Fruit fly (Drosophila melanogaster) whole organism, embryonic: ENCODE data around the gene CG18596.
A peak's percentile ranks its signal among the peaks of the same experiment; 100 is the strongest.

ENCODE experiments used
- Aef1 ChIP-seq: fragments of 200-800 bp; sonication (Bioruptor generic); IDR thresholded peaks from 3 replicates; pipeline ENCODE4 v1.3.6; 2022; ENCODE audit warnings: missing biosample characterization, missing genetic modification characterization
- Bgb ChIP-seq: fragments of 200-800 bp; sonication (Bioruptor generic); IDR thresholded peaks from 2 replicates; pipeline ENCODE4 v1.3.6; 2022; ENCODE audit warnings: missing biosample characterization, missing genetic modification characterization; ENCODE audit not compliant: partially characterized antibody
- CG10209 ChIP-seq: fragments of 200-800 bp; sonication (Bioruptor generic); optimal IDR thresholded peaks from 3 replicates; lab custom pipeline; 2017; ENCODE audit warnings: missing biosample characterization, mild to moderate bottlenecking, missing genetic modification characterization, missing genetic modification reagents
- CG10321 ChIP-seq: fragments of 200-800 bp; sonication (Bioruptor generic); IDR thresholded peaks from 2 replicates; pipeline ENCODE4 v1.3.6; 2022; ENCODE audit warnings: missing biosample characterization, missing genetic modification characterization
- CG11456 ChIP-seq: fragments of 200-800 bp; sonication (Bioruptor generic); IDR thresholded peaks from 3 replicates; pipeline ENCODE4 v1.3.6; 2022; ENCODE audit warnings: missing biosample characterization, missing genetic modification characterization
- CG11695 ChIP-seq: fragments of 200-800 bp; sonication (Bioruptor generic); IDR thresholded peaks from 3 replicates; pipeline ENCODE4 v1.3.6; 2022; ENCODE audit warnings: missing biosample characterization, missing genetic modification characterization
- CG14050 ChIP-seq: fragments of 200-800 bp; sonication (Bioruptor generic); IDR thresholded peaks from 3 replicates; pipeline ENCODE4 v1.3.6; 2022; ENCODE audit warnings: missing biosample characterization, missing genetic modification characterization
- CG14860 ChIP-seq: fragments of 200-800 bp; sonication (Bioruptor generic); IDR thresholded peaks from 3 replicates; pipeline ENCODE4 v1.3.6; 2022; ENCODE audit warnings: missing biosample characterization, missing genetic modification characterization; ENCODE audit not compliant: partially characterized antibody
- CG15269 ChIP-seq: fragments of 200-800 bp; sonication (Bioruptor generic); optimal IDR thresholded peaks from 2 replicates; lab custom pipeline; 2018; ENCODE audit warnings: missing biosample characterization, mild to moderate bottlenecking, missing genetic modification characterization, moderate library complexity
- CG15479 ChIP-seq: fragments of 200-800 bp; sonication (Bioruptor generic); optimal IDR thresholded peaks from 3 replicates; lab custom pipeline; 2019; ENCODE audit warnings: missing biosample characterization, mild to moderate bottlenecking, missing genetic modification characterization, moderate library complexity
- CG17612 ChIP-seq: fragments of 200-800 bp; sonication (Bioruptor generic); IDR thresholded peaks from 2 replicates; pipeline ENCODE4 v1.3.6; 2022; ENCODE audit warnings: missing biosample characterization, missing genetic modification characterization
- CG18011 ChIP-seq: fragments of 200-800 bp; sonication (Bioruptor generic); optimal IDR thresholded peaks from 2 replicates; lab custom pipeline; 2017; ENCODE audit warnings: missing biosample characterization, missing genetic modification characterization, mild to moderate bottlenecking, moderate library complexity, missing genotype
- CG18262 ChIP-seq: fragments of 200-800 bp; optimal IDR thresholded peaks from 3 replicates; lab custom pipeline; 2019; ENCODE audit warnings: missing biosample characterization, mild to moderate bottlenecking, missing genetic modification characterization, moderate library complexity
- CG2199 ChIP-seq: fragments of 200-800 bp; sonication (Bioruptor generic); IDR thresholded peaks from 3 replicates; pipeline ENCODE4 v1.3.6; 2022; ENCODE audit warnings: missing biosample characterization, missing genetic modification characterization
- CG30403 ChIP-seq: fragments of 200-800 bp; sonication (Bioruptor generic); optimal IDR thresholded peaks from 3 replicates; lab custom pipeline; 2016; ENCODE audit warnings: missing biosample characterization, missing genetic modification characterization
- CG32532 ChIP-seq: fragments of 200-800 bp; sonication (Bioruptor generic); IDR thresholded peaks from 2 replicates; pipeline ENCODE4 v1.3.6; 2022; ENCODE audit warnings: missing biosample characterization, missing genetic modification characterization
- CG3407 ChIP-seq: fragments of 200-800 bp; sonication (Bioruptor generic); optimal IDR thresholded peaks from 2 replicates; lab custom pipeline; 2018; ENCODE audit warnings: missing biosample characterization, mild to moderate bottlenecking, missing genetic modification characterization
- CG5953 ChIP-seq: fragments of 200-800 bp; sonication (Bioruptor generic); IDR thresholded peaks from 2 replicates; pipeline ENCODE4 v1.3.6; 2022; ENCODE audit warnings: missing biosample characterization, missing genetic modification characterization
- CG6791 ChIP-seq: fragments of 200-800 bp; sonication (Bioruptor generic); IDR thresholded peaks from 3 replicates; pipeline ENCODE4 v1.3.6; 2022; ENCODE audit warnings: missing biosample characterization, missing genetic modification characterization; ENCODE audit not compliant: partially characterized antibody
- CG6813 ChIP-seq: fragments of 200-800 bp; sonication (Bioruptor generic); optimal IDR thresholded peaks from 2 replicates; lab custom pipeline; 2017; ENCODE audit warnings: missing biosample characterization, missing genetic modification characterization, mild to moderate bottlenecking, moderate library complexity, missing genetic modification reagents
- CG7556 ChIP-seq: fragments of 200-800 bp; sonication (Bioruptor generic); optimal IDR thresholded peaks from 2 replicates; lab custom pipeline; 2017; ENCODE audit warnings: missing biosample characterization, mild to moderate bottlenecking, missing genetic modification characterization
- CG8089 ChIP-seq: fragments of 200-800 bp; sonication (Bioruptor generic); optimal IDR thresholded peaks from 3 replicates; lab custom pipeline; 2016; ENCODE audit warnings: missing biosample characterization, missing genetic modification characterization
- CG8281 ChIP-seq: fragments of 200-800 bp; sonication (Bioruptor generic); optimal IDR thresholded peaks from 2 replicates; lab custom pipeline; 2018; ENCODE audit warnings: missing biosample characterization, mild to moderate bottlenecking, missing genetic modification characterization, moderate library complexity
- CG8359 ChIP-seq: fragments of 200-800 bp; sonication (Bioruptor generic); optimal IDR thresholded peaks from 2 replicates; lab custom pipeline; 2017; ENCODE audit warnings: missing biosample characterization, mild to moderate bottlenecking, missing genetic modification characterization, borderline replicate concordance
- CG8765 ChIP-seq: fragments of 200-800 bp; sonication (Bioruptor generic); IDR thresholded peaks from 2 replicates; pipeline ENCODE4 v1.3.6; 2022; ENCODE audit warnings: missing biosample characterization, missing genetic modification characterization
- CG9932 ChIP-seq: fragments of 200-800 bp; sonication (Bioruptor generic); IDR thresholded peaks from 2 replicates; pipeline ENCODE4 v1.3.6; 2022; ENCODE audit warnings: missing biosample characterization, missing genetic modification characterization
- D19A ChIP-seq: fragments of 200-800 bp; optimal IDR thresholded peaks from 3 replicates; lab custom pipeline; 2019; ENCODE audit warnings: missing biosample characterization, mild to moderate bottlenecking, missing genetic modification characterization, moderate library complexity
- E2f1 ChIP-seq: fragments of 200-800 bp; sonication (Bioruptor generic); IDR thresholded peaks from 2 replicates; pipeline ENCODE4 v1.3.6; 2022; ENCODE audit warnings: missing biosample characterization, missing genetic modification characterization
- HLHmδ ChIP-seq: fragments of 200-800 bp; sonication (Bioruptor generic); optimal IDR thresholded peaks from 2 replicates; lab custom pipeline; 2018; ENCODE audit warnings: missing biosample characterization, mild to moderate bottlenecking, missing genetic modification characterization, moderate library complexity
- HmgZ ChIP-seq: fragments of 200-800 bp; sonication (Bioruptor generic); optimal IDR thresholded peaks from 2 replicates; lab custom pipeline; 2018; ENCODE audit warnings: missing biosample characterization, mild to moderate bottlenecking, missing genetic modification characterization
- Lim3 ChIP-seq: fragments of 200-800 bp; sonication (Bioruptor generic); IDR thresholded peaks from 2 replicates; pipeline ENCODE4 v1.3.6; 2022; ENCODE audit warnings: missing biosample characterization, missing genetic modification characterization
- NFAT ChIP-seq: fragments of 200-800 bp; sonication (Bioruptor generic); IDR thresholded peaks from 2 replicates; pipeline ENCODE4 v1.3.6; 2022; ENCODE audit warnings: missing biosample characterization, missing genetic modification characterization
- Nf-YC ChIP-seq: fragments of 200-800 bp; optimal IDR thresholded peaks from 3 replicates; lab custom pipeline; 2019; ENCODE audit warnings: missing biosample characterization, mild to moderate bottlenecking, missing genetic modification characterization, moderate library complexity
- Oaz ChIP-seq: fragments of 200-800 bp; sonication (Bioruptor generic); IDR thresholded peaks from 2 replicates; pipeline ENCODE4 v1.3.6; 2022; ENCODE audit warnings: missing biosample characterization, missing genetic modification characterization
- Rx ChIP-seq: fragments of 200-800 bp; sonication (Bioruptor generic); IDR thresholded peaks from 2 replicates; pipeline ENCODE4 v1.3.6; 2022; ENCODE audit warnings: missing biosample characterization, missing genetic modification characterization
- Spps ChIP-seq: fragments of 200-800 bp; sonication (Bioruptor generic); optimal IDR thresholded peaks from 2 replicates; lab custom pipeline; 2018; ENCODE audit warnings: missing biosample characterization, mild to moderate bottlenecking, missing genetic modification characterization
- TFAM ChIP-seq: fragments of 200-800 bp; sonication (Bioruptor generic); optimal IDR thresholded peaks from 2 replicates; lab custom pipeline; 2017; ENCODE audit warnings: missing biosample characterization, missing genetic modification characterization, inconsistent platforms
- Taf1 ChIP-seq: fragments of 200-800 bp; sonication (Bioruptor generic); IDR thresholded peaks from 2 replicates; pipeline ENCODE4 v1.3.6; 2022; ENCODE audit warnings: missing biosample characterization, missing genetic modification characterization
- ash1 ChIP-seq: fragments of 200-800 bp; sonication (Bioruptor generic); optimal IDR thresholded peaks from 2 replicates; lab custom pipeline; 2018; ENCODE audit warnings: missing biosample characterization, mild to moderate bottlenecking, missing genetic modification characterization
- bowl ChIP-seq: fragments of 200-800 bp; sonication (Bioruptor generic); IDR thresholded peaks from 2 replicates; pipeline ENCODE4 v1.3.6; 2022; ENCODE audit warnings: missing biosample characterization, missing genetic modification characterization
- cas ChIP-seq: fragments of 200-800 bp; sonication (Bioruptor generic); IDR thresholded peaks from 2 replicates; pipeline ENCODE4 v1.3.6; 2022; ENCODE audit warnings: missing biosample characterization, missing genetic modification characterization
- cg ChIP-seq: fragments of 200-800 bp; sonication (Bioruptor generic); optimal IDR thresholded peaks from 3 replicates; lab custom pipeline; 2019; ENCODE audit warnings: missing biosample characterization, mild to moderate bottlenecking, missing genetic modification characterization, moderate library complexity
- disco-r ChIP-seq: fragments of 200-800 bp; sonication (Bioruptor generic); optimal IDR thresholded peaks from 2 replicates; lab custom pipeline; 2016; ENCODE audit warnings: missing biosample characterization, missing genetic modification characterization
- grn ChIP-seq: fragments of 200-800 bp; sonication (Bioruptor generic); optimal IDR thresholded peaks from 3 replicates; lab custom pipeline; 2017; ENCODE audit warnings: missing biosample characterization, missing genetic modification characterization
- gro ChIP-seq: fragments of 200-800 bp; sonication (Bioruptor generic); optimal IDR thresholded peaks from 2 replicates; lab custom pipeline; 2016; ENCODE audit warnings: missing biosample characterization, missing genetic modification characterization
- kay ChIP-seq: fragments of 200-800 bp; sonication (Bioruptor generic); optimal IDR thresholded peaks from 2 replicates; lab custom pipeline; 2016; ENCODE audit warnings: missing biosample characterization, missing genetic modification characterization
- psq ChIP-seq: fragments of 200-800 bp; sonication (Bioruptor generic); optimal IDR thresholded peaks from 2 replicates; lab custom pipeline; 2017; ENCODE audit warnings: missing biosample characterization, missing genetic modification characterization
- scrt ChIP-seq: fragments of 200-800 bp; sonication (Bioruptor generic); optimal IDR thresholded peaks from 2 replicates; lab custom pipeline; 2018; ENCODE audit warnings: missing biosample characterization, mild to moderate bottlenecking, missing genetic modification characterization, moderate library complexity
- tup ChIP-seq: fragments of 200-800 bp; sonication (Bioruptor generic); optimal IDR thresholded peaks from 2 replicates; lab custom pipeline; 2016; ENCODE audit warnings: missing biosample characterization, mild to moderate bottlenecking, missing genetic modification characterization, moderate library complexity
- z ChIP-seq: fragments of 200-800 bp; sonication (Bioruptor generic); IDR thresholded peaks from 3 replicates; pipeline ENCODE4 v1.3.6; 2022; ENCODE audit warnings: missing biosample characterization, missing genetic modification characterization

The CG18596 gene

dm6 chr3R:22368777-22369214 lies 6.9 kb upstream of the CG18596 start (continued):
- peak; percentile 57 for TF ChIP-seq CG18262
- TF ChIP-seq ash1 = no peak
- TF ChIP-seq Nf-YC (tag; lab: Kevin White, UChicago) = no peak
- TF ChIP-seq CG32532 (GFP tag; lab: Robert Waterston, UW) = peak; percentile 79
- TF ChIP-seq CG14050 = peak; percentile 78
- TF ChIP-seq CG11456 (GFP tag; lab: Robert Waterston, UW) = peak; percentile 75; the same call in 2 of the 3 replicates
- peak; percentile 66 for TF ChIP-seq CG15269 (tag; lab: Kevin White, UChicago)
- TF ChIP-seq tup (GFP tag; lab: Kevin White, UChicago) = no peak
- TF ChIP-seq CG8089 (GFP tag; lab: Kevin White, UChicago) = no peak
- no peak for TF ChIP-seq CG18011 (GFP tag; lab: Kevin White, UChicago)
- peak; percentile 82 for TF ChIP-seq CG9932 (GFP tag; lab: Robert Waterston, UW)
- peak; percentile 80 for TF ChIP-seq CG7556 (GFP tag; lab: Kevin White, UChicago)
- TF ChIP-seq gro = no peak
- peak; percentile 60 for TF ChIP-seq kay
- TF ChIP-seq CG14860 = no peak
- TF ChIP-seq CG8281 = no peak
- no peak for TF ChIP-seq HLHmδ
- peak; percentile 47; the same call in 1 of the 2 replicates for TF ChIP-seq Rx (GFP tag; lab: Robert Waterston, UW)
- TF ChIP-seq disco-r (GFP tag; lab: Kevin White, UChicago) = no peak
- TF ChIP-seq Bgb = no peak
- peak; percentile 65; the same call in 1 of the 2 replicates for TF ChIP-seq NFAT (GFP tag; lab: Robert Waterston, UW)
- TF ChIP-seq CG3407 (GFP tag; lab: Kevin White, UChicago) = peak; percentile 39
- peak; percentile 61; the same call in 2 of the 3 replicates for TF ChIP-seq CG11695 (GFP tag; lab: Robert Waterston, UW)
- no peak for TF ChIP-seq cg (GFP tag; lab: Kevin White, UChicago)
- TF ChIP-seq CG2199 (GFP tag; lab: Robert Waterston, UW) = no peak
- no peak for TF ChIP-seq psq (GFP tag; lab: Kevin White, UChicago)
- TF ChIP-seq CG6813 (GFP tag; lab: Kevin White, UChicago) = peak; percentile 6
- peak; percentile 96 for TF ChIP-seq scrt (GFP tag; lab: Kevin White, UChicago)
- TF ChIP-seq z (GFP tag; lab: Robert Waterston, UW) = no peak
- TF ChIP-seq CG8765 (GFP tag; lab: Robert Waterston, UW) = peak; percentile 6; the same call in 1 of the 2 replicates
- TF ChIP-seq Aef1 (GFP tag; lab: Robert Waterston, UW) = peak; percentile 84
- TF ChIP-seq Spps = no peak
- peak; percentile 31; the same call in 1 of the 2 replicates for TF ChIP-seq Lim3 (GFP tag; lab: Robert Waterston, UW)
- TF ChIP-seq TFAM = no peak
- TF ChIP-seq E2f1 (GFP tag; lab: Robert Waterston, UW) = peak; percentile 60
- TF ChIP-seq D19A = peak; percentile 75
- TF ChIP-seq bowl (GFP tag; lab: Robert Waterston, UW) = peak; percentile 45; the same call in 1 of the 2 replicates
- 0 out of 2 replicates have a peak, but pooled peaks have one; percentile 46 for TF ChIP-seq CG5953 (GFP tag; lab: Robert Waterston, UW)
- TF ChIP-seq CG30403 (GFP tag; lab: Kevin White, UChicago) = peak; percentile 75
- TF ChIP-seq grn (GFP tag; lab: Kevin White, UChicago) = no peak
- TF ChIP-seq HmgZ = peak; percentile 37
- peak; percentile 7; the same call in 1 of the 2 replicates for TF ChIP-seq CG10321
- peak; percentile 64 for TF ChIP-seq CG10209 (GFP tag; lab: Kevin White, UChicago)
- peak; percentile 29; the same call in 1 of the 2 replicates for TF ChIP-seq CG17612 (GFP tag; lab: Robert Waterston, UW)
- TF ChIP-seq CG15479 (GFP tag; lab: Kevin White, UChicago) = no peak
- peak; percentile 60 for TF ChIP-seq Taf1
- TF ChIP-seq cas (GFP tag; lab: Robert Waterston, UW) = 0 out of 2 replicates have a peak, but pooled peaks have one; percentile 40
- 0 out of 2 replicates have a peak, but pooled peaks have one; percentile 60 for TF ChIP-seq Oaz (GFP tag; lab: Robert Waterston, UW)
- TF ChIP-seq CG8359 (GFP tag; lab: Kevin White, UChicago) = peak; percentile 19
- TF ChIP-seq CG6791 (GFP tag; lab: Robert Waterston, UW) = 0 out of 3 replicates have a peak, but pooled peaks have one; percentile 4
